Fruit fly (Drosophila melanogaster) whole organism, larva: ENCODE data around the gene CG34027.
"Not testable (repeated sequence)": the region's sequence is repeated elsewhere in the genome, so short reads cannot be mapped to it uniquely, and the experiment has no call there.

ENCODE experiments used
- noc ChIP-seq: fragments of 200-800 bp; sonication (Bioruptor generic); optimal IDR thresholded peaks from 3 replicates; lab custom pipeline; 2019; ENCODE audit warnings: missing biosample characterization, mild to moderate bottlenecking, missing genetic modification characterization, moderate library complexity

CG34027 gene

DNA sequence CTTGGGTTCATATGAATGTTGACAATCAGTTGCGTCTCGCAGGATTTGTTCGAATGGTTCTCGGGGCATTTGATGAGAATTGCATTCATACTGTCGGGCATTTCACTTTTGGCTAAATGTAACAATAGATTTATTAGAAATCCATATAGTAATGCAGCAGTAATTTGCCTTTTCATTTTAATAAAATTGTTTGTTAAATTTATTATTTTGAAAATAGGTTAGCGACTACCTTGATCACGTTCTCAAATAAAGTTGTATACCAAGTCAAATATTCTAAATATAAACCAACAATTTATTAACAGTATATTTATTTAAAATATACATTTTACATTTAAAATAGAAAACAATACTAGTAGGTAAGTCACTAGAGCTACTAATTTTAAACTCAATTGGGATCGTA lies at the start of gene CG34027:
Gene CG34027, minus strand, starts transcription at position 101 of the 400 bp plus-strand sequence.
- TF ChIP-seq noc (tag; lab: Kevin White, UChicago) = no peak

DNA sequence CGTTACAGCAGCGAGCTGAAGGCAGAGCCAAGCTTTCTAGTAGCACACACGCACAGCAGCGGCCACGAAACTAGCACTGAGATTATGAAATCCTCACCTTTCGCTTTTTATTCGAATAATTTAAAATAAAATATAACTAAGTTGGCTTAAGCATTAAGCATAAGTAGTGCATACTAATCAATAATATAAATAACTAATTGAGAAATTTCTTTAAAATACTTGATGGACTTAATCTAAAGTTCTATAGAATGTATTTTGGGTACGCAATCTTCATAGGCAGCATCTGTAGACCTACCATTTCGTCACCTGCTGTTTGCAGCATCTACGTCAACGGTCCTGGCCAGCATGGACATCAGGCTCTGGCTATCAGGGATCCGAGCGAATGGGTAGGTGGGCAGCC lies 43.5 kb upstream of the CG34027 start:
- TF ChIP-seq noc (tag; lab: Kevin White, UChicago) = no peak

DNA sequence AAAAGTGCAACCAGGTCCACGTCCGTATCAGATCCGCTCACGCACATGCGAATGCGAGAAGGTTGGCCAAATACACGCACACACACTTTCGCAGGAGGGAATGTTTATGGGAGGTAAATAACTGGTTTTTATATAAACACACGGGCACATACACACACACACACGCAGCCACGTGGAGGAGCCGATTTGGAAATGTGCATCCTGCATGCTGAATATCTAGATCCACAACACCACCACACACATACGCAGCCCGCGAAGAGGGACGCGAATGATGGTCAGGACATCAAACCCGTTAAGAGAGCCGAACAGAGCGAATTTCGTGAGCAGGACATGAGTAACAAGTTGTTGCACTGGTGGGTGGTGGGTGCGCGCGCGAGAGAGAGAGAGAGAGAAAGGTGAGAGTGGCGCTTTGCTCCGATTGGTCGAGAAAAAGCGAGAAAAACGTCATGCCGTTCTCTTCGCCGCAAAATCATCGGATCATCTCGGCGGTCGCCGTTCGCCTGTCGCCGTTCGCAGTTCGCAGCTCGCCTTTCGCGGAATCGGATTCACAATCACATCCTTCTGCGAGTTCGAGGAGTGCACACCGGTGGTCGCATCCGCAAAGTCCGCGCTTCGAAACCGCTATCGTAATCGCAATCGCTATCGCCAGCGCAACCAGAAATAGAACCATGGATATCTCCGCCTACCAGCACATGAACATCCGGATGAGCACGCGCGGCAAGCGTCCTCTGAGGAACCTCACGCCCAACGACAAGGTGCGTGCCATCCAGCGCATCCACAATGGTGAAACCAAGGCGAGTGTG lies 28.9 kb upstream of the CG34027 start, which contains the start of gene danr:
Gene danr, plus strand, starts transcription at position 508 of the 803 bp plus-strand sequence.
- no peak for TF ChIP-seq noc (tag; lab: Kevin White, UChicago)

DNA sequence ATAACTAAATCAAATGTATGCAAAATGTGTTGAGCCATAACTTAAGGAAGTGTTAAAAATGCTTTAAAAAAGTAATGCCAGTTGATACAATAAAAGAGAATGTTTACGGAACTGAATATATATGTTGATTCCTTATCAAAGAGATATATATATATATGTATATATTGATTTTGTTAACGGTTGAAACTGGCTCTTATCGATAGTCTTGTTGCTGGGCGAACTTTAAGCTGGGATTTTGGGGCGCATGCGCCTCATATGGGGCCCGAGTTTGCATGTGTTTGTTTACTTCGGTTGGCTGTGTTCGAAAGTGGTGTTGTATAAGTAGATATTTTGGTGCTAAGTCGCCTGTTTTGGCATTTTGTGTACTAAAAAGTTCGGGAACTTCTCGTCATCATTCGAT lies 22.2 kb upstream of the CG34027 start, which contains the start of gene Bili:
Gene Bili, plus strand, starts transcription at position 265 of the 400 bp plus-strand sequence.
- not testable (repeated sequence) for TF ChIP-seq noc (tag; lab: Kevin White, UChicago)

DNA sequence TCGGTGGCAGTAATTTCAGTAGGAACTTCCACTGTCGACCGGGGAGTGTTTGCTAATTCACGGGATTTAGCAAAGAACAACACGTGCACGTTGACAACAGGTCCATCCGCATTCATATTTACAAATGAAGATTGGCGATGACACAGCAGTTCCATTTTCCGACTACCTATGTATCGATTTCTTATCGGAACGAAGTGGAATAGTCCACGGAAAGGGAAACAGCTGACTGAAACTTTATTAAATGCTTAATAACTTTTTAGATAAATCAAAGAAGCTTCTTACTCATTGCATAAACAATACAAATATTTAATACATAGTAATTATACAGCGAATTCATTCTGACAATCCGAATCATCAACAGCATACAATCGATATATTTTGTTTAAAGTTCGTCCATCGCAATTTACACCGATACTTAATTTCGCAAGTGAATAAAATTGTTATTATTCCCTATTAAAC lies 18.4 kb upstream of the CG34027 start, which contains the start of the genes Mocs2A, Mocs2B and Clbn:
Gene Mocs2A, minus strand, starts transcription at position 129 of the 459 bp plus-strand sequence.
Gene Mocs2B, minus strand, starts transcription at position 129 of the 459 bp plus-strand sequence.
Gene Clbn, plus strand, starts transcription at position 272 of the 459 bp plus-strand sequence.
- TF ChIP-seq noc (tag; lab: Kevin White, UChicago) = no peak

DNA sequence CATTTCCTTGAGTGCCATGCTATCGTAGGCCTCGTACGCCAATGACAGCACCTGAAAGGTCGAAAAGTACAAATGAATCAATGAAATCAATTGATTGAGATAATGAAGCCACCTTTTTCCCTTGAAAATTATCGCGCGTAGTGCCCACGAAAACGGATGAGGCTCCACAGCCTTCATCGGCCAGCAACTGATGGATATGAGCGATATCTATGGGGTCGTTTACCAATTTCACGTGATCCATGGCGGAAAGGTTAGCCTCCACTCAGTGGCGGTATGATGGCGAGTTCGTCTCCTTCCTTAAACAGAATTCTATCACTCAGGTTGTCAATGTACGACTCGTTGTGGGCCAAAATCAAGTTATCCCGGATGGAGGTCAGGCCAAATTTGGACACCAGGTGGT lies 18.0 kb upstream of the CG34027 start:
- no peak for TF ChIP-seq noc (tag; lab: Kevin White, UChicago)

DNA sequence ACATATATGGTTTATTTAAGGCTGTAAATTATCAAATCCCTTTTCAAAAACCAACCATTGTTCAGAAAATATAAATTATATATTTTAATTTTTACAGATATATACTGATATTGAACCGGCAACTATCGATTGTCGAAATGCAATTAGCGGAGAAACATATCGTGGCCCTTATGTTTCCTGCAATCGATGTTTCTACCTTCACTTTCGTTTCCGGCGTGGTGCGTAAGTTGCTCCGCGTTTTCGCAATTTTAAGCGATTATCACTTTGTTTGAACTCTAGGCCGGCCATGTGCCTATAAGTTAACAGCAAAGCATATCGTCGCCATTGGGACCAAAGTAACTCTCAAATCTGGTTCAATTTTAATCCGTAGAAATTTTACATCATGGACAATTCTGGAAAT lies 14.4 kb upstream of the CG34027 start, which contains the start of gene vig2:
Gene vig2, plus strand, starts transcription at position 112 of the 400 bp plus-strand sequence.
- not testable (repeated sequence) for TF ChIP-seq noc (tag; lab: Kevin White, UChicago)

DNA sequence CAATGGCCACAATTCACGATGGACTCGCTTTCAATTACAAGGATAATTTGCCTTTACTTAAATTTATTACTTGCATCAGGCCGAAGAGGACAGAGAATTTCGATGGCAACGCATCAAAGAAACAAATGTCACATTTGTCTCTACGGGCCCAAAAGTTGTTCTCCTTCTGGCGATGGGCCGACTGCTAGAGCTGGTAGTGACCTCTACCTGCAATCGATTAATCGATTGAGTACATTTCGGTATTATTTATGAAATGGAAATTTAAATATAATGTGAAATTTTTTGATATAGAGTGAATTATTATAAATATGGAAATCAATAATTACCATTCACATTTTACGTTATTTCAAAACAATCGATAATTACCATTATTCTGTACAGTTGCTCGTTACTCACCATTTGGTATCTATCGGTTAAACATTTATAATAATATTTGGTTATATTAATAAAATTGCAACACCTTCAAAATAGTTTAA lies 13.9 kb upstream of the CG34027 start, which contains the start of the genes CG31510 and TTLL5:
Gene CG31510, minus strand, starts transcription at position 185 of the 476 bp plus-strand sequence.
Gene TTLL5, minus strand, starts transcription at position 185 of the 476 bp plus-strand sequence.
- no peak for TF ChIP-seq noc (tag; lab: Kevin White, UChicago)

DNA sequence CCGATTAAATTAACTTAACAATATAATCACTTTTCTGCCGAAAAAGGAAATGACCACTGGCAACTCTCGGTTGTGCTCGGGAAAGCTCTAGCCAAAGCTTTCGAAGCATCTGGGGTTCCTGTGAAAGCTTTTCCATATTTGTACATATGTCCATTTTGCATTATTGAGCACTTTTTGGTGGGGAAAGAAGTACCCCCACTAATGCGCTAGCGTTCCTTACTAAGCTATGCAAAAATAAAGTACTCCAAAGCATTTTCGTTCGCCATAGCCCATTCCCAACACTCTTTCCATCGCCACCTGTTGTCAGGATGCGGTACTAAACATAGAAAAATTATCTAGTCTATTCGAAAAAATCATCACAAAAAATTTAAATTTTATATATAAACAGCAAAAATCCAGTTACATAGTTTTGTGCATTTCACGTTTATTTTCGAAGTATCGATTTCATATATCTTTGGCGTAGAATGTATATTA lies 3.7 kb upstream of the CG34027 start, which contains the start of gene Nepl16:
Gene Nepl16, minus strand, starts transcription at position 51 of the 474 bp plus-strand sequence.
- TF ChIP-seq noc (tag; lab: Kevin White, UChicago) = no peak

DNA sequence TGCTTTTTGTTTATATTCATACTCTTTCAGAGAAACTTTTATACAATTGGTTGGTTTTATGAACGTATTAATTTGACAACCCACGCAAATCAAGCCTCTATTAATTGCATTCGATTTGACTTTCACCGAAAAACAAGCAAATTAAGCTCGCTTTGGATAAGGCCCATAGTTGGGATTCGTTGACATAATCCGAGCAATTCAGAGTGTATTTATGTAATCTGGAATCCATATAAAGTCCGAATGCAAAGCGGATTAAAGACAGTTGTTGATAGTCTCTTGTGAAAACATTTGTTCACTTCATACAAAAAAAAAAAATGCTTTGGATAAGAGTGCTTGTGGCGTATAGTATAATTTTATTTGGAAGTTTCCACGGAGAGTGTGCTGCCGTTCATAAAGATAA lies 6.6 kb downstream of the CG34027 start, which contains the start of gene CG45095:
Gene CG45095, plus strand, starts transcription at position 301 of the 400 bp plus-strand sequence.
- no peak for TF ChIP-seq noc (tag; lab: Kevin White, UChicago)

DNA sequence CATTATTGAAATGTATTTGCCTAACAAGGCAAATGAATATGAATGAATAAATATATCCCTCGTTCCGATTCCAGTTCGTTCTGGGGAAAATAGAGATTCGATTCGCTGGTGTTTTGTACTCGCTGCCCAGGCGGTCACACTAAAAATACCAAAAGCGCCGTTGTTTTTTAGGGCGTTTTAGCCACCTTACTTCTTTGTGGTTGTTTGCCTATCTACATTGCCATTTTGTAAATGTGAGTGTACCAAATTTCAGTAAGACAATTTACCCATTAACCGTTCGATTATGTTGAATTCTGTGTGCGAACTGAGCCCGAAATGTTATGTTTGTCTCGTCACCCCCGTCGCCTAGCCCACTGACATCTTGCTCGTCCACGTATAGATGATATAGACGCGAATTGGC lies 11.3 kb downstream of the CG34027 start, which contains the start of the genes CG33095 and CG33096:
Gene CG33095, plus strand, starts transcription at position 187 of the 400 bp plus-strand sequence.
Gene CG33096, plus strand, starts transcription at position 187 of the 400 bp plus-strand sequence.
- no peak for TF ChIP-seq noc (tag; lab: Kevin White, UChicago)

DNA sequence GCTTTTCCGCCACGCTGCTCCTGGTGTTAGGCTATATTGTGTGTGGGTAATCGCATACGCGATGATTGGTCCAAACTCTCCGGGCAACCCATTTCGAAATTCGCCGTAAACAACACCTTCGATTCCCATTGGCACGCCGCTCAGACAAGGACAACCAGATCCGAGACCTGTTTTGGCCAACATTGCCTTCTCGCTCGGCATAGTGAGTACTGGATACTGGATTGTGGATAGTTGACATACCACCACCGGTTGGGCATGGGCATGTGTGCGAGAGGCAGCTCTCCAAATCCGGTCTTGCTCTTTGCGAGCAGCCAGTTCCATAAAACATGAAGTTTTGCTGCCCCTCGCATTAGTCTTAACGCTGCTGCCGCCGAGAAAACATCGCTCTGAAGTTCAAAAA lies 14.2 kb downstream of the CG34027 start, which contains the start of gene fd96Cb:
Gene fd96Cb, plus strand, starts transcription at position 374 of the 400 bp plus-strand sequence.
- no peak for TF ChIP-seq noc (tag; lab: Kevin White, UChicago)

DNA sequence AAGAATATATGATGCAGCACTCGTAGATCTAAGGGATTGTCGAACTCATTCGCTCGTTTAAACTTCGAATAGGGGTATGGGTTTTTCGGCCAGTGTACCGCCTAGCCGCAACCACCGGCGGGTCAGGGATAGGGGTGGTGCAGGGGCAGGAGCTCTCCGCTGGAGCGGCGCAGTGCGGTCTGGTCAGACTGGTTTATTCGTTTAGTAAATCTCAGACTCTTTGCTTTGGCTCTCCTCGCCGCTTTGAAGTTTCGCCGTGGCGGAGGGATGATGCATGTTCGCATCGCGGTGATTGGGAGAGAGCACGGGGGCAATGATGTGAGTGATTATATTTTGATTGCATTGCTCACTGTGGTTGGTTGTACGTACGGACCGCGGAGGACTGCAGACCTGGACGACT lies 26.5 kb downstream of the CG34027 start, which contains the start of gene fd96Ca:
Gene fd96Ca, plus strand, starts transcription at position 337 of the 400 bp plus-strand sequence.
- TF ChIP-seq noc (tag; lab: Kevin White, UChicago) = no peak

DNA sequence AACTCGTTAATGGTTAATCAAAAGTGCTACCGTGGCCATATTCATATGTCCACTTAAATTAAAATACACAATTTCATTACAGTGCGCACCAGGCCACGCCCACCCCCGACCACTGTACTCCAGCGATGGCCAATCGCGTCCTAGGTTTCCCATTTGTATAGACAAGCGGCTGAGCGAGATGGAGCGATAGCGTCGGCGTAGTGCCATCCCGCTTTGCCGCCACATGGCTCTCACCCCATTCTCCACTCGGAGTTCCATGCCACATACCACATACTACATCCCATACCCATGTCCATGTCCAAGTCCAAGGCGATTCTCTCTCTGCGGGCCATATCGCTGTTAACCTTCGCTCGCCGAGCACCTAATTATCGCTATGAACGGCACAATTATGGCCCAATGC lies 28.4 kb downstream of the CG34027 start:
- no peak for TF ChIP-seq noc (tag; lab: Kevin White, UChicago)

DNA sequence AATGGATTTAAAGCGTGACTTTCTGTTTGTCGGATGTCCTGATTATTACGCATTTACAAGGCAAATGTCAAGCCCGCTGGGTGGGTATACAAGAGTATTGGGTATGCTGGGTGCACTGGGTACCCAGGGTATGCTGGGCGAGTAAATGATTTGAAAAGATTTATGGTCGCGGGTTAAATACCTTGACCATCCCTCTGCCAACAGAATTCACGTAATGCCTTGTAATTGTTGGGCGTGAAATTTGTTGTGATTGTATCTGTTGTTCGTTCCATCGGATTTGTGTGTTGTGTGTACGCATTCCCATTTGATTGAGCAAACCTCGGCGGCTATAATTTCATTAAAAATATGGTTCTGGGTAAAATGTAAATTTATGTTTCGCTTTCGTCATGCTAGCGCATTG lies 30.2 kb downstream of the CG34027 start:
- TF ChIP-seq noc (tag; lab: Kevin White, UChicago) = no peak
